Fruit fly (Drosophila melanogaster) whole organism, embryonic: ENCODE results near the gene CG6277.

Source experiments
- Bgb ChIP-seq: fragments of 200-800 bp; sonication (Bioruptor generic); IDR thresholded peaks from 2 replicates; pipeline ENCODE4 v1.3.6; 2022; ENCODE audit warnings: missing biosample characterization, missing genetic modification characterization; ENCODE audit not compliant: partially characterized antibody
- CG10565 ChIP-seq: fragments of 200-800 bp; sonication (Bioruptor generic); optimal IDR thresholded peaks from 3 replicates; lab custom pipeline; 2016; ENCODE audit warnings: missing biosample characterization, mild to moderate bottlenecking, missing genetic modification characterization
- CG11695 ChIP-seq: fragments of 200-800 bp; sonication (Bioruptor generic); IDR thresholded peaks from 3 replicates; pipeline ENCODE4 v1.3.6; 2022; ENCODE audit warnings: missing biosample characterization, missing genetic modification characterization
- CG12769 ChIP-seq: fragments of 200-800 bp; sonication (Bioruptor generic); optimal IDR thresholded peaks from 2 replicates; lab custom pipeline; 2019; ENCODE audit warnings: missing biosample characterization, mild to moderate bottlenecking, missing genetic modification characterization, moderate library complexity
- CG13123 ChIP-seq: fragments of 200-800 bp; sonication (Bioruptor generic); optimal IDR thresholded peaks from 2 replicates; lab custom pipeline; 2016; ENCODE audit warnings: missing biosample characterization, missing genetic modification characterization
- CG13424 ChIP-seq: fragments of 200-800 bp; sonication (Bioruptor generic); optimal IDR thresholded peaks from 2 replicates; lab custom pipeline; 2019; ENCODE audit warnings: missing biosample characterization, mild to moderate bottlenecking, missing genetic modification characterization, moderate library complexity
- CG14441 ChIP-seq: fragments of 200-800 bp; sonication (Bioruptor generic); IDR thresholded peaks from 2 replicates; pipeline ENCODE4 v1.3.6; 2022; ENCODE audit warnings: missing biosample characterization, missing genetic modification characterization
- CG14860 ChIP-seq: fragments of 200-800 bp; sonication (Bioruptor generic); IDR thresholded peaks from 3 replicates; pipeline ENCODE4 v1.3.6; 2022; ENCODE audit warnings: missing biosample characterization, missing genetic modification characterization; ENCODE audit not compliant: partially characterized antibody
- CG15269 ChIP-seq: fragments of 200-800 bp; sonication (Bioruptor generic); optimal IDR thresholded peaks from 2 replicates; lab custom pipeline; 2018; ENCODE audit warnings: missing biosample characterization, mild to moderate bottlenecking, missing genetic modification characterization, moderate library complexity
- CG15696 ChIP-seq: fragments of 200-800 bp; sonication (Bioruptor generic); optimal IDR thresholded peaks from 2 replicates; lab custom pipeline; 2019; ENCODE audit warnings: missing biosample characterization, mild to moderate bottlenecking, missing genetic modification characterization, moderate library complexity
- CG2678 ChIP-seq: fragments of 200-800 bp; sonication (Bioruptor generic); optimal IDR thresholded peaks from 3 replicates; lab custom pipeline; 2019; ENCODE audit warnings: missing biosample characterization, mild to moderate bottlenecking, missing genetic modification characterization, moderate library complexity
- CG31388 ChIP-seq: fragments of 200-800 bp; sonication (Bioruptor generic); optimal IDR thresholded peaks from 2 replicates; lab custom pipeline; 2016; ENCODE audit warnings: missing biosample characterization, missing genetic modification characterization
- CG31441 ChIP-seq: fragments of 200-800 bp; sonication (Bioruptor generic); IDR thresholded peaks from 2 replicates; pipeline ENCODE4 v1.3.6; 2022; ENCODE audit warnings: missing biosample characterization, missing genetic modification characterization
- CG4617 ChIP-seq: fragments of 200-800 bp; sonication (Bioruptor generic); optimal IDR thresholded peaks from 3 replicates; lab custom pipeline; 2016; ENCODE audit warnings: missing biosample characterization, missing genetic modification characterization, borderline replicate concordance
- CG5953 ChIP-seq: fragments of 200-800 bp; sonication (Bioruptor generic); IDR thresholded peaks from 2 replicates; pipeline ENCODE4 v1.3.6; 2022; ENCODE audit warnings: missing biosample characterization, missing genetic modification characterization
- CG6765 ChIP-seq: fragments of 200-800 bp; sonication (Bioruptor generic); optimal IDR thresholded peaks from 3 replicates; lab custom pipeline; 2017; ENCODE audit warnings: missing biosample characterization, mild to moderate bottlenecking, missing genetic modification characterization
- CG6813 ChIP-seq: fragments of 200-800 bp; sonication (Bioruptor generic); optimal IDR thresholded peaks from 2 replicates; lab custom pipeline; 2017; ENCODE audit warnings: missing biosample characterization, missing genetic modification characterization, mild to moderate bottlenecking, moderate library complexity, missing genetic modification reagents
- CG8478 ChIP-seq: fragments of >200 bp; optimal IDR thresholded peaks from 2 replicates; lab custom pipeline; 2018
- CG9437 ChIP-seq: fragments of 200-800 bp; sonication (Bioruptor generic); optimal IDR thresholded peaks from 2 replicates; lab custom pipeline; 2018; ENCODE audit warnings: missing biosample characterization, mild to moderate bottlenecking, missing genetic modification characterization
- Camta ChIP-seq: fragments of 200-800 bp; sonication (Bioruptor generic); optimal IDR thresholded peaks from 2 replicates; lab custom pipeline; 2016; ENCODE audit warnings: missing biosample characterization, missing genetic modification characterization
- CoRest ChIP-seq: fragments of 200-800 bp; sonication (Bioruptor generic); optimal IDR thresholded peaks from 3 replicates; lab custom pipeline; 2018; ENCODE audit warnings: missing biosample characterization, mild to moderate bottlenecking, missing genetic modification characterization, moderate library complexity
- Gsc ChIP-seq: fragments of 200-800 bp; sonication (Bioruptor generic); IDR thresholded peaks from 2 replicates; pipeline ENCODE4 v1.3.6; 2022; ENCODE audit warnings: missing biosample characterization, missing genetic modification characterization
- HmgZ ChIP-seq: fragments of 200-800 bp; sonication (Bioruptor generic); optimal IDR thresholded peaks from 2 replicates; lab custom pipeline; 2018; ENCODE audit warnings: missing biosample characterization, mild to moderate bottlenecking, missing genetic modification characterization
- Kr ChIP-seq: fragments of 200-800 bp; sonication (Bioruptor generic); optimal IDR thresholded peaks from 2 replicates; lab custom pipeline; 2017; ENCODE audit warnings: missing biosample characterization, mild to moderate bottlenecking, missing genetic modification characterization
- Opbp ChIP-seq: fragments of 200-800 bp; sonication (Bioruptor generic); IDR thresholded peaks from 3 replicates; pipeline ENCODE4 v1.3.6; 2022; ENCODE audit warnings: missing biosample characterization, missing genetic modification characterization; ENCODE audit not compliant: partially characterized antibody
- Poxn ChIP-seq: fragments of 200-800 bp; sonication (Bioruptor generic); IDR thresholded peaks from 2 replicates; pipeline ENCODE4 v1.3.6; 2022; ENCODE audit warnings: missing biosample characterization, missing genetic modification characterization
- Sry-β ChIP-seq: fragments of 200-800 bp; sonication (Bioruptor generic); optimal IDR thresholded peaks from 2 replicates; lab custom pipeline; 2018; ENCODE audit warnings: missing biosample characterization, mild to moderate bottlenecking, missing genetic modification characterization, moderate library complexity
- Tbp ChIP-seq: fragments of >200 bp; optimal IDR thresholded peaks from 2 replicates; lab custom pipeline; 2018; ENCODE audit warnings: missing biosample characterization, missing genetic modification characterization
- ap ChIP-seq: fragments of 200-800 bp; sonication (Bioruptor generic); IDR thresholded peaks from 2 replicates; pipeline ENCODE4 v1.3.6; 2022; ENCODE audit warnings: missing biosample characterization, missing genetic modification characterization
- bcd ChIP-seq: fragments of 200-800 bp; sonication (Bioruptor generic); optimal IDR thresholded peaks from 2 replicates; lab custom pipeline; 2017; ENCODE audit warnings: missing biosample characterization, mild to moderate bottlenecking, missing genetic modification characterization
- corto ChIP-seq: fragments of 200-800 bp; sonication (Bioruptor generic); optimal IDR thresholded peaks from 2 replicates; lab custom pipeline; 2016; ENCODE audit warnings: missing biosample characterization, mild to moderate bottlenecking, missing genetic modification characterization, moderate library complexity
- disco-r ChIP-seq: fragments of 200-800 bp; sonication (Bioruptor generic); optimal IDR thresholded peaks from 2 replicates; lab custom pipeline; 2016; ENCODE audit warnings: missing biosample characterization, missing genetic modification characterization
- esg ChIP-seq: fragments of 200-800 bp; sonication (Bioruptor generic); conservative IDR thresholded peaks from 2 replicates; pipeline ENCODE4 v1.3.6; 2022; ENCODE audit warnings: missing biosample characterization, missing genetic modification characterization
- fd3F ChIP-seq: fragments of 200-800 bp; sonication (Bioruptor generic); optimal IDR thresholded peaks from 2 replicates; lab custom pipeline; 2018; ENCODE audit warnings: missing biosample characterization, mild to moderate bottlenecking, missing genetic modification characterization, moderate library complexity
- fru ChIP-seq: fragments of >200 bp; optimal IDR thresholded peaks from 2 replicates; lab custom pipeline; 2017
- gsb ChIP-seq: fragments of 200-800 bp; sonication (Bioruptor generic); IDR thresholded peaks from 2 replicates; pipeline ENCODE4 v1.3.6; 2022; ENCODE audit warnings: missing biosample characterization, missing genetic modification characterization
- hkb ChIP-seq, 2 experiments: fragments of 200-800 bp in 1 of 2; fragments of >200 bp in 1 of 2; sonication (Bioruptor generic) in 1 of 2; IDR thresholded peaks in 1 of 2; optimal IDR thresholded peaks in 1 of 2; 2 replicates each; pipeline versions ENCODE4 v1.3.6 to Lab custom; 2017 to 2022; ENCODE audit warnings: missing biosample characterization in 1 of 2, missing genetic modification characterization in 1 of 2
- hth ChIP-seq: fragments of >200 bp; optimal IDR thresholded peaks from 2 replicates; lab custom pipeline; 2017; ENCODE audit warnings: inconsistent platforms
- inv ChIP-seq: fragments of 200-800 bp; sonication (Bioruptor generic); IDR thresholded peaks from 2 replicates; pipeline ENCODE4 v1.3.6; 2022; ENCODE audit warnings: missing biosample characterization, missing genetic modification characterization; ENCODE audit not compliant: partially characterized antibody
- nau ChIP-seq: fragments of 200-800 bp; sonication (Bioruptor generic); optimal IDR thresholded peaks from 3 replicates; lab custom pipeline; 2017; ENCODE audit warnings: missing biosample characterization, mild to moderate bottlenecking, missing genetic modification characterization, missing genetic modification reagents
- pfk ChIP-seq: fragments of 200-800 bp; sonication (Bioruptor generic); optimal IDR thresholded peaks from 2 replicates; lab custom pipeline; 2018; ENCODE audit warnings: missing biosample characterization, mild to moderate bottlenecking, missing genetic modification characterization, moderate library complexity
- prd ChIP-seq, 3 experiments: fragments of >200 bp in 2 of 3; fragments of 200-800 bp in 1 of 3; sonication (Bioruptor generic) in 1 of 3; optimal IDR thresholded peaks in 2 of 3; IDR thresholded peaks in 1 of 3; 2 replicates in 2 of 3; 3 replicates in 1 of 3; pipeline versions ENCODE4 v1.3.6 to Lab custom; 2017 to 2022; ENCODE audit warnings: missing biosample characterization in 1 of 3, missing genetic modification characterization in 1 of 3
- ro ChIP-seq: fragments of 200-800 bp; sonication (Bioruptor generic); IDR thresholded peaks from 2 replicates; pipeline ENCODE4 v1.3.6; 2022; ENCODE audit warnings: missing biosample characterization, missing genetic modification characterization
- row ChIP-seq: fragments of 200-800 bp; sonication (Bioruptor generic); IDR thresholded peaks from 3 replicates; pipeline ENCODE4 v1.3.6; 2022; ENCODE audit warnings: missing biosample characterization, missing genetic modification characterization
- sisA ChIP-seq: fragments of 200-800 bp; sonication (Bioruptor generic); IDR thresholded peaks from 2 replicates; pipeline ENCODE4 v1.3.6; 2022; ENCODE audit warnings: missing biosample characterization, missing genetic modification characterization
- toy ChIP-seq: fragments of 200-800 bp; sonication (Bioruptor generic); IDR thresholded peaks from 2 replicates; pipeline ENCODE4 v1.3.6; 2022; ENCODE audit warnings: missing biosample characterization, missing genetic modification characterization
- trem ChIP-seq: fragments of 200-800 bp; optimal IDR thresholded peaks from 3 replicates; lab custom pipeline; 2019; ENCODE audit warnings: missing biosample characterization, mild to moderate bottlenecking, missing genetic modification characterization, moderate library complexity
- vvl ChIP-seq: fragments of 200-800 bp; sonication (Bioruptor generic); IDR thresholded peaks from 2 replicates; pipeline ENCODE4 v1.3.6; 2022; ENCODE audit warnings: missing biosample characterization, missing genetic modification characterization
- zfh1 ChIP-seq: fragments of 200-800 bp; sonication (Bioruptor generic); IDR thresholded peaks from 3 replicates; pipeline ENCODE4 v1.3.6; 2022; ENCODE audit warnings: missing biosample characterization, missing genetic modification characterization

CG6277 gene

dm6 chr3R:26989802-26990509 lies 33.1 kb downstream of the CG6277 start, which contains the start of gene CG31076 (continued):
- no peak for TF ChIP-seq prd (optimal IDR thresholded peaks at IDR 0.05; lab: Kevin White, UChicago)
- peak; percentile 37; the same call in 1 of the 3 replicates for TF ChIP-seq prd (GFP tag; IDR thresholded peaks at IDR 0.05; lab: Robert Waterston, UW)
- no peak for TF ChIP-seq CG15696 (tag; lab: Kevin White, UChicago)
- no peak for TF ChIP-seq Sry-β
- no peak for TF ChIP-seq CG4617 (GFP tag; lab: Kevin White, UChicago)
- TF ChIP-seq hth, result no peak
- TF ChIP-seq CG31388 (GFP tag; lab: Kevin White, UChicago), result no peak
- no peak for TF ChIP-seq CG14441 (GFP tag; lab: Robert Waterston, UW)
- TF ChIP-seq Poxn (GFP tag; lab: Robert Waterston, UW), result no peak
- TF ChIP-seq CG31441 (GFP tag; lab: Robert Waterston, UW), result peak; percentile 48; the same call in 1 of the 2 replicates
- TF ChIP-seq ro (GFP tag; lab: Robert Waterston, UW), result no peak
- no peak for TF ChIP-seq esg (GFP tag; lab: Robert Waterston, UW)
- TF ChIP-seq Camta (GFP tag; lab: Kevin White, UChicago), result peak; percentile 14
- 0 out of 3 replicates have a peak, but pooled peaks have one; percentile 35 for TF ChIP-seq CG11695 (GFP tag; lab: Robert Waterston, UW)
- TF ChIP-seq CG6813 (GFP tag; lab: Kevin White, UChicago), result no peak
- TF ChIP-seq Bgb (GFP tag; lab: Robert Waterston, UW), result no peak
- TF ChIP-seq vvl (GFP tag; lab: Robert Waterston, UW), result no peak
- no peak for TF ChIP-seq hkb (optimal IDR thresholded peaks at IDR 0.05; lab: Kevin White, UChicago)
- no peak for TF ChIP-seq hkb (GFP tag; IDR thresholded peaks at IDR 0.05; lab: Robert Waterston, UW)
- TF ChIP-seq Opbp (GFP tag; lab: Robert Waterston, UW), result no peak
- TF ChIP-seq Kr, result no peak
- no peak for TF ChIP-seq CG13123
- no peak for TF ChIP-seq disco-r (GFP tag; lab: Kevin White, UChicago)
- peak; percentile 39 for TF ChIP-seq corto
- peak; percentile 15 for TF ChIP-seq CG12769
- TF ChIP-seq CG14860 (GFP tag; lab: Robert Waterston, UW), result no peak
- peak; percentile 18 for TF ChIP-seq bcd
- peak; percentile 49 for TF ChIP-seq CG13424 (tag; lab: Kevin White, UChicago)
- no peak for TF ChIP-seq zfh1 (GFP tag; lab: Robert Waterston, UW)
- no peak for TF ChIP-seq pfk
- TF ChIP-seq ap (GFP tag; lab: Robert Waterston, UW), result no peak
- TF ChIP-seq CG6765 (GFP tag; lab: Kevin White, UChicago), result no peak
- TF ChIP-seq nau (GFP tag; lab: Kevin White, UChicago), result peak; percentile 43
- TF ChIP-seq trem (tag; lab: Kevin White, UChicago), result no peak
- TF ChIP-seq fd3F (GFP tag; lab: Kevin White, UChicago), result no peak
- peak; percentile 82; the same call in 2 of the 3 replicates for TF ChIP-seq row (GFP tag; lab: Robert Waterston, UW)
- TF ChIP-seq CG15269, result peak; percentile 47
- no peak for TF ChIP-seq CG10565 (GFP tag; lab: Kevin White, UChicago)
- peak; percentile 14 for TF ChIP-seq CG9437 (GFP tag; lab: Kevin White, UChicago)
- TF ChIP-seq fru (lab: Kevin White, UChicago), result no peak
- no peak for TF ChIP-seq CG5953 (GFP tag; lab: Robert Waterston, UW)
- peak; percentile 6 for TF ChIP-seq HmgZ (tag; lab: Kevin White, UChicago)
- no peak for TF ChIP-seq Gsc (GFP tag; lab: Robert Waterston, UW)
- no peak for TF ChIP-seq inv (GFP tag; lab: Robert Waterston, UW)
- no peak for TF ChIP-seq Tbp
- no peak for TF ChIP-seq CG8478 (lab: Kevin White, UChicago)
- TF ChIP-seq gsb (GFP tag; lab: Robert Waterston, UW), result no peak
- TF ChIP-seq sisA (GFP tag; lab: Robert Waterston, UW), result peak; percentile 26; the same call in 1 of the 2 replicates
- TF ChIP-seq CG2678 (tag; lab: Kevin White, UChicago), result peak; percentile 70
- TF ChIP-seq toy (GFP tag; lab: Robert Waterston, UW), result no peak
- peak; percentile 35 for TF ChIP-seq CoRest
